Worm (Caenorhabditis elegans) whole organism, late embryonic: ENCODE data around the gene lite-1.
A peak's percentile ranks its signal among the peaks of the same experiment; 100 is the strongest.

Source experiments
- T23F11.4 ChIP-seq: fragments of 200-800 bp; sonication (Bioruptor generic); optimal IDR thresholded peaks from 2 replicates; lab custom pipeline; 2018; ENCODE audit warnings: mild to moderate bottlenecking, missing genetic modification characterization, missing compliant biosample characterization
- ceh-14 ChIP-seq: sonication (generic microtip); optimal IDR thresholded peaks from 2 replicates; lab custom pipeline; 2016; ENCODE audit warnings: missing genotype, missing genetic modification characterization, missing compliant biosample characterization
- ceh-18 ChIP-seq: sonication (generic microtip); optimal IDR thresholded peaks from 2 replicates; lab custom pipeline; 2016; ENCODE audit warnings: missing genetic modification characterization, missing compliant biosample characterization
- ceh-19 ChIP-seq: fragments of 200-800 bp; sonication (Bioruptor generic); optimal IDR thresholded peaks from 2 replicates; lab custom pipeline; 2018; ENCODE audit warnings: mild to moderate bottlenecking, missing genetic modification characterization, missing compliant biosample characterization
- ceh-2 ChIP-seq: sonication (generic microtip); optimal IDR thresholded peaks from 2 replicates; lab custom pipeline; 2016; ENCODE audit warnings: missing genotype, missing genetic modification characterization, missing compliant biosample characterization
- ceh-22 ChIP-seq: sonication (generic microtip); optimal IDR thresholded peaks from 2 replicates; lab custom pipeline; 2017; ENCODE audit warnings: missing biosample characterization, missing genetic modification characterization
- ceh-24 ChIP-seq: sonication (generic microtip); optimal IDR thresholded peaks from 2 replicates; lab custom pipeline; 2016; ENCODE audit warnings: mild to moderate bottlenecking, missing genetic modification characterization, missing compliant biosample characterization
- ceh-30 ChIP-seq: fragments of 150-350 bp; optimal IDR thresholded peaks from 2 replicates; lab custom pipeline; 2014; ENCODE audit warnings: missing biosample characterization, missing genetic modification characterization
- ceh-31 ChIP-seq: sonication (generic microtip); optimal IDR thresholded peaks from 2 replicates; lab custom pipeline; 2016; ENCODE audit warnings: missing genetic modification characterization, missing compliant biosample characterization
- ceh-34 ChIP-seq: sonication (generic microtip); optimal IDR thresholded peaks from 2 replicates; lab custom pipeline; 2016; ENCODE audit warnings: mild to moderate bottlenecking, missing genetic modification characterization, missing compliant biosample characterization
- ceh-6 ChIP-seq: fragments of 200-800 bp; sonication (Bioruptor generic); optimal IDR thresholded peaks from 2 replicates; lab custom pipeline; 2018; ENCODE audit warnings: mild to moderate bottlenecking, missing genetic modification characterization, missing compliant biosample characterization
- ceh-9 ChIP-seq: sonication (generic microtip); optimal IDR thresholded peaks from 2 replicates; lab custom pipeline; 2016; ENCODE audit warnings: mild to moderate bottlenecking, missing genetic modification characterization, inconsistent platforms, missing compliant biosample characterization
- dmd-4 ChIP-seq: sonication (generic microtip); optimal IDR thresholded peaks from 2 replicates; lab custom pipeline; 2016; ENCODE audit warnings: borderline replicate concordance, missing genetic modification characterization, missing compliant biosample characterization
- ets-4 ChIP-seq: sonication (generic microtip); optimal IDR thresholded peaks from 2 replicates; lab custom pipeline; 2016; ENCODE audit warnings: missing genetic modification characterization, missing compliant biosample characterization
- eyg-1 ChIP-seq: sonication (generic microtip); optimal IDR thresholded peaks from 2 replicates; lab custom pipeline; 2016; ENCODE audit warnings: missing genotype, missing genetic modification characterization, missing compliant biosample characterization
- hlh-15 ChIP-seq: sonication (generic microtip); optimal IDR thresholded peaks from 2 replicates; lab custom pipeline; 2016; ENCODE audit warnings: missing genetic modification characterization, missing compliant biosample characterization
- hlh-30 ChIP-seq: sonication (generic microtip); optimal IDR thresholded peaks from 2 replicates; lab custom pipeline; 2017; ENCODE audit warnings: antibody characterized with exemption, missing genetic modification characterization, missing compliant biosample characterization; ENCODE audit not compliant: insufficient read depth
- lin-11 ChIP-seq: fragments of 200-800 bp; sonication (Bioruptor generic); optimal IDR thresholded peaks from 2 replicates; lab custom pipeline; 2018; ENCODE audit warnings: mild to moderate bottlenecking, missing genetic modification characterization, missing compliant biosample characterization
- mec-3 ChIP-seq: sonication (generic microtip); optimal IDR thresholded peaks from 2 replicates; lab custom pipeline; 2016; ENCODE audit warnings: borderline replicate concordance, missing genetic modification characterization, missing compliant biosample characterization
- nhr-11 ChIP-seq: fragments of 150-350 bp; optimal IDR thresholded peaks from 2 replicates; lab custom pipeline; 2014; ENCODE audit warnings: missing biosample characterization, missing genetic modification characterization
- nhr-232 ChIP-seq: sonication (generic microtip); optimal IDR thresholded peaks from 2 replicates; lab custom pipeline; 2016; ENCODE audit warnings: missing genetic modification characterization, missing compliant biosample characterization
- odd-2 ChIP-seq: sonication (generic microtip); optimal IDR thresholded peaks from 2 replicates; lab custom pipeline; 2017; ENCODE audit warnings: antibody characterized with exemption, mild to moderate bottlenecking, missing genetic modification characterization, missing compliant biosample characterization
- pax-1 ChIP-seq: fragments of 150-350 bp; optimal IDR thresholded peaks from 2 replicates; lab custom pipeline; 2014; ENCODE audit warnings: missing biosample characterization, missing genetic modification characterization
- pha-2 ChIP-seq: sonication (generic microtip); optimal IDR thresholded peaks from 2 replicates; lab custom pipeline; 2017; ENCODE audit warnings: mild to moderate bottlenecking, missing genetic modification characterization, missing compliant biosample characterization
- pqm-1 ChIP-seq: sonication (generic microtip); optimal IDR thresholded peaks from 2 replicates; lab custom pipeline; 2016; ENCODE audit warnings: missing genetic modification characterization, missing compliant biosample characterization
- pros-1 ChIP-seq: fragments of 150-350 bp; optimal IDR thresholded peaks from 2 replicates; lab custom pipeline; 2014; ENCODE audit warnings: missing biosample characterization, missing genetic modification reagents, missing genetic modification characterization
- ref-2 ChIP-seq: sonication (generic microtip); optimal IDR thresholded peaks from 2 replicates; lab custom pipeline; 2016; ENCODE audit warnings: missing genetic modification characterization, missing compliant biosample characterization
- syd-9 ChIP-seq: sonication (generic microtip); optimal IDR thresholded peaks from 2 replicates; lab custom pipeline; 2016; ENCODE audit warnings: mild to moderate bottlenecking, missing genetic modification characterization, moderate library complexity, missing compliant biosample characterization
- tbx-2 ChIP-seq: sonication (generic microtip); optimal IDR thresholded peaks from 2 replicates; lab custom pipeline; 2016; ENCODE audit warnings: missing genetic modification characterization, missing compliant biosample characterization
- tbx-7 ChIP-seq: sonication (generic microtip); optimal IDR thresholded peaks from 2 replicates; lab custom pipeline; 2016; ENCODE audit warnings: missing genotype, missing genetic modification characterization, missing compliant biosample characterization
- ttx-3 ChIP-seq: sonication (generic microtip); optimal IDR thresholded peaks from 2 replicates; lab custom pipeline; 2016; ENCODE audit warnings: missing genetic modification reagents, missing genetic modification characterization, missing compliant biosample characterization
- unc-3 ChIP-seq, 2 experiments: fragments of 200-800 bp in 1 of 2; sonication (Bioruptor generic) in 1 of 2; sonication (generic microtip) in 1 of 2; conservative IDR thresholded peaks in 1 of 2; optimal IDR thresholded peaks in 1 of 2; 2 replicates each; pipeline versions ENCODE4 v1.3.6 to Lab custom; 2016 to 2022; ENCODE audit warnings: missing compliant biosample characterization in 2 of 2, missing genetic modification characterization in 2 of 2, missing genetic modification reagents in 1 of 2
- unc-42 ChIP-seq: sonication (generic microtip); optimal IDR thresholded peaks from 2 replicates; lab custom pipeline; 2016; ENCODE audit warnings: missing genotype, missing genetic modification characterization, missing compliant biosample characterization
- unc-55 ChIP-seq: sonication (generic microtip); optimal IDR thresholded peaks from 2 replicates; lab custom pipeline; 2017; ENCODE audit warnings: missing biosample characterization, missing genetic modification reagents, missing genetic modification characterization
- unc-86 ChIP-seq: sonication (generic microtip); optimal IDR thresholded peaks from 2 replicates; lab custom pipeline; 2016; ENCODE audit warnings: missing genetic modification characterization, missing compliant biosample characterization
- zip-5 ChIP-seq: sonication (generic microtip); optimal IDR thresholded peaks from 2 replicates; lab custom pipeline; 2016; ENCODE audit warnings: missing genetic modification characterization, missing compliant biosample characterization
- ztf-16 ChIP-seq: sonication (generic microtip); optimal IDR thresholded peaks from 2 replicates; lab custom pipeline; 2017; ENCODE audit warnings: missing genetic modification characterization, missing compliant biosample characterization

Gene lite-1

DNA sequence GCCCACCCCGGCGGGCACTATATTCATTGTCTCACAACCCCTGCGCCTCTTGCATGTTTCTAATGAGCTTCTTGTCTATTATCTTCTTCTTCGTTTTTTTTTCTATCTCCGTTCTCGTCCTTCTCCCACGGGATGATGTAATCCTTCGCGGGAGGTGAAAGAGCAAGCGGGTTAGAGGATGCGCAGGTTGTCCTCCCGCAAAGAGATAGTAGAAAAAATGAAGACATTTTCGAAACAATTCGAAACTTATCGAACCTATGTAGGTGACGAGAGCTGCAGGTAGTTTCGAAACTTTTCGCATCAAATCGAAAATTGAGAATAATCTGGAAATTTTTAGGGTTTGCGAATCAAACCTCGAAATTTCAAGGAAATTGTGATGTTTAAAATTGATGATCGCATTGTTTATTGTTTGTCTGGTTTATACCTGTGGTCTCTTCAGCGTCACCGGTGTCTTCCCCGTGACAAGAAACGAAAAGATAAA is 19.7 kb upstream of the lite-1 start:
- no peak for TF ChIP-seq nhr-11 (tag; lab: Kevin White, UChicago)
- no peak for TF ChIP-seq odd-2 (tag; lab: Kevin White, UChicago)
- TF ChIP-seq ceh-18 (tag; lab: Kevin White, UChicago), result peak; percentile 73
- TF ChIP-seq T23F11.4, result no peak
- TF ChIP-seq eyg-1, result no peak
- TF ChIP-seq nhr-232 (tag; lab: Kevin White, UChicago), result no peak
- no peak for TF ChIP-seq hlh-15 (tag; lab: Kevin White, UChicago)
- TF ChIP-seq ceh-22 (tag; lab: Kevin White, UChicago), result no peak
- TF ChIP-seq pqm-1, result no peak
- peak; percentile 25 for TF ChIP-seq tbx-2 (tag; lab: Kevin White, UChicago)
- TF ChIP-seq, all 69 proteins: peak for 2

DNA sequence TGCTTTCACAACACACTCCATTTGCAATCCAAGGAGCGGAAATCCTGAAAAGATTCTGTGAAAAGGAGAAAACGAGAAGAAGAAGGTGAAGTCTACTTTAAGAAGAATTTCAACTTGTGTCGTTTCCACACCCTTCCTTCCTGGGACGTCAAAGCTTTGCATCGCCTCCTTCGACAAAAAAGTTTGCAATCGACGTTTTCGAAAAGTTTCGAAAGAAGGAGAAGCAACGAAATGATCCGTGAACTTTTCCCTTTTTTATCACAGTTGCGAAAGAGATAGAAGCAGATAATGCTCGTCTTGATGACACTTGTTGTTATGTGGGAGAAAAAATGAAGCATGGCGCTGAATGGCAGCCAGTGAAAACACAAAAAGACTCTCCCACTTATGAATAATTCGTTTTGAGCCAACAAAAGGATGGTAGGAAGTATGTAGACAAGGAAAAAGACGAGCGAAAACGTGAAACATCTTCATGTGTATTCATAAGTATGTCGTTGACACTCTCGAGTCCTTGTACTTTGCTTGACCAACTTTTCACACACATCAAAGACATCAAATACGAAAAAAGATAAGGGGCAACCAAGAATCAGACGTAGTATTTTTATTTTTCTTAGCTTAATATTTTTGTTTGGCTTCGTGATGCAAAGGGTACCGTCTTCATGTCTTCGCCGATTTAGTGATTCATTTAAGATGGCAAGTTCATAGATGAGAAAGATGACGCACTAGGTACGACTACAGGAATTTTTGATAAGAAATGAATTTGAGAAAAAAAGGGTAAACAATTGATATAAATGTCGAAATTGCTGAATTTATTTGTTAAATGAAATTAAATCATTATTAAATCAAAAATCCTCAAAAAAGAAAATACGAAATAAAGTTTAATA is 18.4 kb upstream of the lite-1 start:
- TF ChIP-seq pha-2 (tag; lab: Kevin White, UChicago) (no peak), ceh-31 (tag; lab: Kevin White, UChicago) (peak; percentile 28), ceh-14 (tag; lab: Kevin White, UChicago) (no peak), ceh-6 (no peak), unc-86 (tag; lab: Kevin White, UChicago) (no peak), ztf-16 (no peak), lin-11 (no peak), ceh-24 (tag; lab: Kevin White, UChicago) (no peak)

DNA sequence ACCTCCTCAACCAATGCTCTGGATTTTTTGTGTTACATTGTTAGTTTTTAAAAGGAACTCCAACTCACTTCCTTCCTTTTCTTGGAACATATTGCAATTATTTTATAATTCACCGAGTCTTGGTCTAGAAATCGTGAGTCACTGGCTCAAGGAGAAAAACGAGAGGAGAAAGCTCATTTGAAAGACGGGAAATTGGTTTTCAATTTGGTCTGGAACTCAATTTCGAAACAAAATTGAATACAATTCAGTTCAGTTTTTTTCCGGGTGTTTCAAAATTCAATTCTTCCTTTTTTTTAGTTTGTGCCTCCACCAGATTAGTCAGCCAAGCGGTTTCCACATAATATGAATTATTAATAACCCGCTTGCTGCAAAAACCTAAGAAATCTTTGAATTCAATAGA is 17.3 kb upstream of the lite-1 start:
- TF ChIP-seq dmd-4 (tag; lab: Kevin White, UChicago) (no peak), T23F11.4 (no peak), unc-42 (tag; lab: Kevin White, UChicago) (peak; percentile 43)

DNA sequence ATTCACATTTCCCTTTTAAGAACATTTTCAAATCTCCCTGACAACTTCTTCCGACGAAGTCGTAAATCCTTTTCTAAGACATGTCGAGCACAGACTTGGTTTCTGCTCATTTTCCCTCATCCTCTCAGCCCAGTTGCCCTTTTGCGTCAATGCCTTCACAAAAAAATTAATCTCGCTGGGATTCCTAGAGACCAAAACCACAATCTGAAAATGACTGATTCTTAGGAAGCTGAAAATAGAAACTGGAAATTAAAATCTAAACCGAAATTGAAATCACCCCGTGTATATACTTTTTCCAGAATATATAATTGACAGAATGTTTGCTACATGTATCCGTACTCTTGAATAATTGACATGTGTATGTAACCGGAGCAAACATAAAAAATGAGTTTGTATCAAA is 16.4 kb upstream of the lite-1 start:
- TF ChIP-seq ref-2 (tag; lab: Kevin White, UChicago) (no peak), pax-1 (tag; lab: Kevin White, UChicago) (no peak), ceh-14 (tag; lab: Kevin White, UChicago) (no peak), tbx-7 (tag; lab: Kevin White, UChicago) (no peak), syd-9 (tag; lab: Kevin White, UChicago) (no peak), zip-5 (tag; lab: Kevin White, UChicago) (no peak)
- TF ChIP-seq, all 69 proteins: peak for 0

DNA sequence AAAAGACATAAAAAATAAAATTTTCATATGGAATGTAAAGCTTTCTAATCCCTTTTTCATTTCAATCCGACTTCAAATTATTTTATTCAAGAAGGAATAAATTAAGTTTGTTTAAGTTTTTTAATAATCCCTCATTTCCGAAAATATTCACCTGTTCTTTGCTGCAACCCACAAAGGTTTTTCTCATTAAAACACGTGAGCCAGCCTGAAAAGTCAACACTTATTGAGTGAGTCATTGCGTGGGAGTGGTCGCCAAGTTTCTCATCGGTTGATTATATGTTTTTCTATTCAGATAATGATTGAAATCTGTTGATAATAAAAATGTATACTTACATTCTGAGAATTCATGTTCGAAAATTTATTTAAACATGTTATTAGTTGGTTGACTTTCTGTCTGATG is 14.9 kb upstream of the lite-1 start:
- TF ChIP-seq pros-1 (tag; lab: Kevin White, UChicago) (no peak), unc-55 (GFP tag; lab: Kevin White, UChicago) (no peak), ets-4 (tag; lab: Kevin White, UChicago) (no peak), hlh-30 (no peak), ceh-2 (tag; lab: Kevin White, UChicago) (no peak), ttx-3 (tag; lab: Kevin White, UChicago) (no peak), ceh-9 (tag; lab: Kevin White, UChicago) (no peak), mec-3 (tag; lab: Kevin White, UChicago) (no peak), unc-3 (GFP tag; conservative IDR thresholded peaks at IDR 0.05; lab: Robert Waterston, UW) (no peak), unc-3 (tag; optimal IDR thresholded peaks at IDR 0.05; lab: Kevin White, UChicago) (no peak), ceh-22 (tag; lab: Kevin White, UChicago) (no peak), ceh-34 (tag; lab: Kevin White, UChicago) (no peak), ceh-30 (tag; lab: Kevin White, UChicago) (no peak), tbx-2 (tag; lab: Kevin White, UChicago) (no peak), ceh-19 (GFP tag; lab: Kevin White, UChicago) (no peak)
- TF ChIP-seq, all 69 proteins: peak for 0
